Fruit fly (Drosophila melanogaster) whole organism, embryonic: ENCODE results near the gene Efr.

Source experiments
- Adf1 ChIP-seq: fragments of 200-800 bp; sonication (Bioruptor generic); IDR thresholded peaks from 2 replicates; pipeline ENCODE4 v1.3.6; 2022; ENCODE audit warnings: missing biosample characterization, missing genetic modification characterization
- Bteb2 ChIP-seq: fragments of 200-800 bp; sonication (Bioruptor generic); optimal IDR thresholded peaks from 2 replicates; lab custom pipeline; 2016; ENCODE audit warnings: missing biosample characterization, missing genetic modification characterization
- CG10209 ChIP-seq: fragments of 200-800 bp; sonication (Bioruptor generic); optimal IDR thresholded peaks from 3 replicates; lab custom pipeline; 2017; ENCODE audit warnings: missing biosample characterization, mild to moderate bottlenecking, missing genetic modification characterization, missing genetic modification reagents
- CG10321 ChIP-seq: fragments of 200-800 bp; sonication (Bioruptor generic); IDR thresholded peaks from 2 replicates; pipeline ENCODE4 v1.3.6; 2022; ENCODE audit warnings: missing biosample characterization, missing genetic modification characterization
- CG11695 ChIP-seq: fragments of 200-800 bp; sonication (Bioruptor generic); IDR thresholded peaks from 3 replicates; pipeline ENCODE4 v1.3.6; 2022; ENCODE audit warnings: missing biosample characterization, missing genetic modification characterization
- CG11696 ChIP-seq: fragments of 200-800 bp; sonication (Bioruptor generic); IDR thresholded peaks from 2 replicates; pipeline ENCODE4 v1.3.6; 2022; ENCODE audit warnings: missing biosample characterization, missing genetic modification characterization
- CG12236 ChIP-seq: fragments of 200-800 bp; sonication (Bioruptor generic); optimal IDR thresholded peaks from 2 replicates; lab custom pipeline; 2016; ENCODE audit warnings: missing biosample characterization, missing genetic modification characterization
- CG12659 ChIP-seq: fragments of 200-800 bp; sonication (Bioruptor generic); optimal IDR thresholded peaks from 3 replicates; lab custom pipeline; 2017; ENCODE audit warnings: mild to moderate bottlenecking, missing biosample characterization, missing genetic modification reagents, missing genetic modification characterization
- CG14014 ChIP-seq: fragments of 200-800 bp; sonication (Bioruptor generic); IDR thresholded peaks from 2 replicates; pipeline ENCODE4 v1.3.6; 2022; ENCODE audit warnings: missing biosample characterization, missing genetic modification characterization
- CG17385 ChIP-seq: fragments of 200-800 bp; sonication (Bioruptor generic); optimal IDR thresholded peaks from 3 replicates; lab custom pipeline; 2018; ENCODE audit warnings: missing biosample characterization, mild to moderate bottlenecking, missing genetic modification characterization
- CG17568 ChIP-seq: fragments of 200-800 bp; sonication (Bioruptor generic); optimal IDR thresholded peaks from 2 replicates; lab custom pipeline; 2018; ENCODE audit warnings: missing biosample characterization, mild to moderate bottlenecking, missing genetic modification characterization, moderate library complexity
- CG1832 ChIP-seq: fragments of 200-800 bp; sonication (Bioruptor generic); optimal IDR thresholded peaks from 2 replicates; lab custom pipeline; 2017; ENCODE audit warnings: missing biosample characterization, mild to moderate bottlenecking, missing genetic modification characterization, inconsistent platforms
- CG18599 ChIP-seq: fragments of 200-800 bp; sonication (Bioruptor generic); optimal IDR thresholded peaks from 3 replicates; lab custom pipeline; 2017; ENCODE audit warnings: missing biosample characterization, missing genetic modification characterization, mild to moderate bottlenecking, moderate library complexity, missing genetic modification reagents
- CG31224 ChIP-seq: fragments of 200-800 bp; sonication (Bioruptor generic); IDR thresholded peaks from 2 replicates; pipeline ENCODE4 v1.3.6; 2022; ENCODE audit warnings: missing biosample characterization, missing genetic modification characterization
- CG34224 ChIP-seq: fragments of 200-800 bp; sonication (Bioruptor generic); IDR thresholded peaks from 3 replicates; pipeline ENCODE4 v1.3.6; 2022; ENCODE audit warnings: missing biosample characterization, missing genetic modification characterization; ENCODE audit not compliant: partially characterized antibody
- CG34376 ChIP-seq: fragments of 200-800 bp; sonication (Bioruptor generic); optimal IDR thresholded peaks from 2 replicates; lab custom pipeline; 2018; ENCODE audit warnings: missing biosample characterization, mild to moderate bottlenecking, missing genetic modification characterization
- CG4404 ChIP-seq: fragments of 200-800 bp; sonication (Bioruptor generic); IDR thresholded peaks from 2 replicates; pipeline ENCODE4 v1.3.6; 2022; ENCODE audit warnings: missing biosample characterization, missing genetic modification characterization
- CG4424 ChIP-seq: fragments of 200-800 bp; sonication (Bioruptor generic); optimal IDR thresholded peaks from 3 replicates; lab custom pipeline; 2016; ENCODE audit warnings: missing biosample characterization, missing genetic modification characterization
- CG4854 ChIP-seq: fragments of 200-800 bp; sonication (Bioruptor generic); optimal IDR thresholded peaks from 2 replicates; lab custom pipeline; 2016; ENCODE audit warnings: missing biosample characterization, missing genetic modification characterization, inconsistent platforms
- CG6272 ChIP-seq: fragments of 200-800 bp; sonication (Bioruptor generic); IDR thresholded peaks from 2 replicates; pipeline ENCODE4 v1.3.6; 2022; ENCODE audit warnings: missing biosample characterization, missing genetic modification characterization
- CG6689 ChIP-seq: fragments of 200-800 bp; sonication (Bioruptor generic); IDR thresholded peaks from 2 replicates; pipeline ENCODE4 v1.3.6; 2022; ENCODE audit warnings: missing biosample characterization, missing genetic modification characterization
- CG7987 ChIP-seq: fragments of 200-800 bp; sonication (Bioruptor generic); optimal IDR thresholded peaks from 2 replicates; lab custom pipeline; 2018; ENCODE audit warnings: missing biosample characterization, mild to moderate bottlenecking, missing genetic modification characterization, moderate library complexity
- CG8290 ChIP-seq, 3 experiments: fragments of 200-800 bp; sonication (Bioruptor generic); optimal IDR thresholded peaks; 2 replicates each; lab custom pipeline; 2016 to 2019; ENCODE audit warnings: missing biosample characterization in 3 of 3, missing genetic modification characterization in 3 of 3, mild to moderate bottlenecking in 2 of 3, moderate library complexity in 1 of 3
- CTCF ChIP-seq: fragments of 200-800 bp; sonication (Bioruptor generic); optimal IDR thresholded peaks from 2 replicates; lab custom pipeline; 2017; ENCODE audit warnings: missing biosample characterization, mild to moderate bottlenecking, missing genetic modification characterization, moderate library complexity
- Dip2 ChIP-seq: fragments of 200-800 bp; sonication (Bioruptor generic); IDR thresholded peaks from 2 replicates; pipeline ENCODE4 v1.3.6; 2022; ENCODE audit warnings: missing biosample characterization, missing genetic modification characterization
- E2f2 ChIP-seq: fragments of 200-800 bp; sonication (Bioruptor generic); IDR thresholded peaks from 2 replicates; pipeline ENCODE4 v1.3.6; 2022; ENCODE audit warnings: missing biosample characterization, missing genetic modification characterization
- Gsc ChIP-seq: fragments of 200-800 bp; sonication (Bioruptor generic); IDR thresholded peaks from 2 replicates; pipeline ENCODE4 v1.3.6; 2022; ENCODE audit warnings: missing biosample characterization, missing genetic modification characterization
- Gug ChIP-seq: fragments of 200-800 bp; sonication (Bioruptor generic); IDR thresholded peaks from 4 replicates; pipeline ENCODE4 v1.3.6; 2022; ENCODE audit warnings: missing biosample characterization, missing genetic modification characterization
- HLH3B ChIP-seq: fragments of 200-800 bp; sonication (Bioruptor generic); IDR thresholded peaks from 2 replicates; pipeline ENCODE4 v1.3.6; 2022; ENCODE audit warnings: missing biosample characterization, missing genetic modification characterization
- Hmx ChIP-seq: fragments of 200-800 bp; sonication (Bioruptor generic); optimal IDR thresholded peaks from 2 replicates; lab custom pipeline; 2016; ENCODE audit warnings: missing biosample characterization, missing genetic modification characterization
- Hr39 ChIP-seq: fragments of >200 bp; optimal IDR thresholded peaks from 2 replicates; lab custom pipeline; 2017
- Neu2 ChIP-seq: fragments of 200-800 bp; sonication (Bioruptor generic); optimal IDR thresholded peaks from 3 replicates; lab custom pipeline; 2016; ENCODE audit warnings: missing biosample characterization, missing genetic modification characterization, borderline replicate concordance
- Scr ChIP-seq: fragments of 200-800 bp; sonication (Bioruptor generic); IDR thresholded peaks from 2 replicates; pipeline ENCODE4 v1.3.6; 2022; ENCODE audit warnings: missing biosample characterization, missing genetic modification characterization; ENCODE audit not compliant: partially characterized antibody
- Sry-δ ChIP-seq: fragments of 200-800 bp; sonication (Bioruptor generic); optimal IDR thresholded peaks from 2 replicates; lab custom pipeline; 2016; ENCODE audit warnings: missing biosample characterization, missing genetic modification characterization
- Vsx1 ChIP-seq: fragments of 200-800 bp; sonication (Bioruptor generic); optimal IDR thresholded peaks from 2 replicates; lab custom pipeline; 2017; ENCODE audit warnings: missing biosample characterization, mild to moderate bottlenecking, missing genetic modification characterization, missing genetic modification reagents
- Xbp1 ChIP-seq: fragments of 200-800 bp; sonication (Bioruptor generic); optimal IDR thresholded peaks from 3 replicates; lab custom pipeline; 2016; ENCODE audit warnings: missing biosample characterization, mild to moderate bottlenecking, missing genetic modification characterization
- Xrp1 ChIP-seq: fragments of 200-800 bp; sonication (Bioruptor generic); IDR thresholded peaks from 2 replicates; pipeline ENCODE4 v1.3.6; 2022; ENCODE audit warnings: missing biosample characterization, missing genetic modification characterization
- ato ChIP-seq: fragments of 200-800 bp; sonication (Bioruptor generic); IDR thresholded peaks from 2 replicates; pipeline ENCODE4 v1.3.6; 2022; ENCODE audit warnings: missing biosample characterization, missing genetic modification characterization; ENCODE audit not compliant: partially characterized antibody
- ci ChIP-seq: fragments of 200-800 bp; sonication (Bioruptor generic); IDR thresholded peaks from 3 replicates; pipeline ENCODE4 v1.3.6; 2022; ENCODE audit warnings: missing biosample characterization, missing genetic modification characterization
- crc ChIP-seq: fragments of 200-800 bp; sonication (Bioruptor generic); optimal IDR thresholded peaks from 2 replicates; lab custom pipeline; 2016; ENCODE audit warnings: missing biosample characterization, missing genetic modification characterization
- dati ChIP-seq: fragments of 200-800 bp; sonication (Bioruptor generic); IDR thresholded peaks from 2 replicates; pipeline ENCODE4 v1.3.6; 2022; ENCODE audit warnings: missing biosample characterization, missing genetic modification characterization
- disco-r ChIP-seq: fragments of 200-800 bp; sonication (Bioruptor generic); optimal IDR thresholded peaks from 2 replicates; lab custom pipeline; 2016; ENCODE audit warnings: missing biosample characterization, missing genetic modification characterization
- esg ChIP-seq: fragments of 200-800 bp; sonication (Bioruptor generic); conservative IDR thresholded peaks from 2 replicates; pipeline ENCODE4 v1.3.6; 2022; ENCODE audit warnings: missing biosample characterization, missing genetic modification characterization
- lbe ChIP-seq: fragments of 200-800 bp; sonication (Bioruptor generic); optimal IDR thresholded peaks from 2 replicates; lab custom pipeline; 2016; ENCODE audit warnings: missing biosample characterization, mild to moderate bottlenecking, missing genetic modification characterization
- odd ChIP-seq: fragments of 200-800 bp; sonication (Bioruptor generic); optimal IDR thresholded peaks from 2 replicates; lab custom pipeline; 2017; ENCODE audit warnings: missing biosample characterization, mild to moderate bottlenecking, missing genetic modification characterization
- onecut ChIP-seq: fragments of 200-800 bp; sonication (Bioruptor generic); IDR thresholded peaks from 2 replicates; pipeline ENCODE4 v1.3.6; 2022; ENCODE audit warnings: missing biosample characterization, missing genetic modification characterization
- pb ChIP-seq: fragments of 200-800 bp; sonication (Bioruptor generic); optimal IDR thresholded peaks from 3 replicates; lab custom pipeline; 2016; ENCODE audit warnings: missing biosample characterization, missing genetic modification characterization
- scrt ChIP-seq: fragments of 200-800 bp; sonication (Bioruptor generic); optimal IDR thresholded peaks from 2 replicates; lab custom pipeline; 2018; ENCODE audit warnings: missing biosample characterization, mild to moderate bottlenecking, missing genetic modification characterization, moderate library complexity
- sd ChIP-seq: fragments of 200-800 bp; sonication (Bioruptor generic); optimal IDR thresholded peaks from 3 replicates; lab custom pipeline; 2018; ENCODE audit warnings: missing biosample characterization, mild to moderate bottlenecking, missing genetic modification characterization, moderate library complexity
- sna ChIP-seq: fragments of 200-800 bp; sonication (Bioruptor generic); IDR thresholded peaks from 2 replicates; pipeline ENCODE4 v1.3.6; 2022; ENCODE audit warnings: missing biosample characterization, missing genetic modification characterization; ENCODE audit not compliant: partially characterized antibody
- stwl ChIP-seq: fragments of 200-800 bp; sonication (Bioruptor generic); optimal IDR thresholded peaks from 3 replicates; lab custom pipeline; 2018; ENCODE audit warnings: missing biosample characterization, mild to moderate bottlenecking, missing genetic modification characterization, moderate library complexity

The Efr gene

DNA sequence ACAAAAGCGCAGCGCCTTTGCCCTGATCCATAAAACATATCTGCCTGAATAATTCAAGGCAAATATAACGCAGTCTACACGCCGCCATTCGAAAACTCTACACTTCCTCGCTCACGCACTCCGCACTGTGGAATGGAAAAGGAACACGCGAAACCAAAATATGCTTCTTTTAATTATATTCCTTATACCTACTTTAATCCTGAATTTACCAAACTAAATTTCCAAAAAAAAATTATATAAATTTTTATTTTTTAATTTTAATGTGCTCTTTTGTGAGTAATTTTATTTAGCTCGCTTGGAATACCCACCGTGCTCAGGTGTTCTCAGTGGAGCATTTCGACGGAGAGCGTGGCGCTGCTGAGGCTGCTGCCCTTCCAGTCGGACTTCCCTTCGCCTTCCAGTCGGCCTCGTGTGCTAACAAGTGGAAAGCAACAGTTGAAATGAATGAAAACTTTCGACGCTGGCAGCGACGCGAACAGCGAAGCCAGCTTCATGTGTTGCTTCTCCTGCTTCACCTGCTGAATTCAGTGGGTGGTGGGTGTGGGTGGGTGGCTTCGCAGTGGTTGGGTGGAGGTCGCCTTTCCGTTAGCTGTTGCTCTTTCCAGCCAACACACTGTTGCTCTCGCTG lies 26.5 kb upstream of the Efr start (continued):
- no peak for TF ChIP-seq CTCF (GFP tag; lab: Kevin White, UChicago)
- peak; percentile 77 for TF ChIP-seq CG11696
- TF ChIP-seq CG10209 (GFP tag; lab: Kevin White, UChicago) = peak; percentile 79
- TF ChIP-seq Xbp1 = peak; percentile 72
- peak; percentile 96 for TF ChIP-seq Adf1 (GFP tag; lab: Robert Waterston, UW)
- no peak for TF ChIP-seq pb
- TF ChIP-seq Gug (GFP tag; lab: Robert Waterston, UW) = peak; percentile 75
- peak; percentile 9 for TF ChIP-seq CG7987 (GFP tag; lab: Kevin White, UChicago)
- TF ChIP-seq Dip2 (GFP tag; lab: Robert Waterston, UW) = peak; percentile 30; the same call in 1 of the 2 replicates
- peak; percentile 73 for TF ChIP-seq CG4404 (GFP tag; lab: Robert Waterston, UW)
- peak; percentile 67 for TF ChIP-seq E2f2 (GFP tag; lab: Robert Waterston, UW)
- peak; percentile 88 for TF ChIP-seq esg (GFP tag; lab: Robert Waterston, UW)
- peak; percentile 73 for TF ChIP-seq CG31224 (GFP tag; lab: Robert Waterston, UW)
- TF ChIP-seq lbe (GFP tag; lab: Kevin White, UChicago) = no peak
- TF ChIP-seq CG17568 (GFP tag; lab: Kevin White, UChicago) = peak; percentile 59
- TF ChIP-seq CG18599 (GFP tag; lab: Kevin White, UChicago) = peak; percentile 95
- peak; percentile 90 for TF ChIP-seq Xrp1 (GFP tag; lab: Robert Waterston, UW)
- peak; percentile 21 for TF ChIP-seq CG34376 (GFP tag; lab: Kevin White, UChicago)
- peak; percentile 100 for TF ChIP-seq scrt
- TF ChIP-seq CG8290 (GFP tag; optimal IDR thresholded peaks at IDR 0.05; lab: Kevin White, UChicago) = no peak
- TF ChIP-seq CG8290 (tag; optimal IDR thresholded peaks at IDR 0.05; lab: Kevin White, UChicago) = no peak
- peak; percentile 91 for TF ChIP-seq CG6272 (GFP tag; lab: Robert Waterston, UW)
- TF ChIP-seq odd (GFP tag; lab: Kevin White, UChicago) = peak; percentile 69
- no peak for TF ChIP-seq ato
- peak; percentile 91 for TF ChIP-seq HLH3B (GFP tag; lab: Robert Waterston, UW)
- no peak for TF ChIP-seq Hmx (GFP tag; lab: Kevin White, UChicago)
- peak; percentile 66 for TF ChIP-seq onecut (GFP tag; lab: Robert Waterston, UW)
- TF ChIP-seq CG34224 = no peak
- peak; percentile 71 for TF ChIP-seq Gsc (GFP tag; lab: Robert Waterston, UW)
- TF ChIP-seq sd = peak; percentile 56
- peak; percentile 50 for TF ChIP-seq CG4424 (GFP tag; lab: Kevin White, UChicago)
- no peak for TF ChIP-seq Hr39 (lab: Kevin White, UChicago)
- no peak for TF ChIP-seq disco-r (GFP tag; lab: Kevin White, UChicago)
- TF ChIP-seq CG4854 (GFP tag; lab: Kevin White, UChicago) = peak; percentile 34
- TF ChIP-seq CG11695 (GFP tag; lab: Robert Waterston, UW) = peak; percentile 88
- no peak for TF ChIP-seq crc (GFP tag; lab: Kevin White, UChicago)
- TF ChIP-seq CG12659 = peak; percentile 83
- TF ChIP-seq stwl (tag; lab: Kevin White, UChicago) = no peak
- TF ChIP-seq CG12236 (GFP tag; lab: Kevin White, UChicago) = no peak
- peak; percentile 75 for TF ChIP-seq CG17385 (GFP tag; lab: Kevin White, UChicago)
- no peak for TF ChIP-seq Sry-δ (GFP tag; lab: Kevin White, UChicago)
- TF ChIP-seq CG14014 (GFP tag; lab: Robert Waterston, UW) = peak; percentile 93
- peak; percentile 28 for TF ChIP-seq Bteb2
- no peak for TF ChIP-seq CG1832 (GFP tag; lab: Kevin White, UChicago)
- TF ChIP-seq sna = no peak
- peak; percentile 52; the same call in 1 of the 2 replicates for TF ChIP-seq dati (GFP tag; lab: Robert Waterston, UW)
- TF ChIP-seq ci (GFP tag; lab: Robert Waterston, UW) = peak; percentile 90
- peak; percentile 28 for TF ChIP-seq Vsx1
- no peak for TF ChIP-seq Scr (GFP tag; lab: Robert Waterston, UW)
- peak; percentile 91 for TF ChIP-seq CG6689 (GFP tag; lab: Robert Waterston, UW)
- no peak for TF ChIP-seq Neu2
- peak; percentile 64; the same call in 1 of the 2 replicates for TF ChIP-seq CG10321 (GFP tag; lab: Robert Waterston, UW)
